Fruit fly (Drosophila melanogaster) Kc167 (cell line): ENCODE data around the gene Regnase-1.
A peak's percentile ranks its signal among the peaks of the same experiment; 100 is the strongest.

ENCODE experiments used
- Myc ChIP-seq: fragments of >200 bp; optimal IDR thresholded peaks from 2 replicates; lab custom pipeline; 2017; ENCODE audit warnings: missing external identifiers
- Sin3A ChIP-seq: fragments of >200 bp; optimal IDR thresholded peaks from 2 replicates; lab custom pipeline; 2018; ENCODE audit warnings: missing external identifiers
- h ChIP-seq: fragments of >200 bp; optimal IDR thresholded peaks from 3 replicates; lab custom pipeline; 2018; ENCODE audit warnings: missing external identifiers
- insv ChIP-seq: fragments of >200 bp; optimal IDR thresholded peaks from 3 replicates; lab custom pipeline; 2018; ENCODE audit warnings: missing external identifiers
- psq ChIP-seq: fragments of >200 bp; optimal IDR thresholded peaks from 2 replicates; lab custom pipeline; 2017; ENCODE audit warnings: missing external identifiers
- ttk ChIP-seq: sonication (Bioruptor generic); optimal IDR thresholded peaks from 2 replicates; lab custom pipeline; 2017; ENCODE audit warnings: missing external identifiers

The Regnase-1 gene

DNA sequence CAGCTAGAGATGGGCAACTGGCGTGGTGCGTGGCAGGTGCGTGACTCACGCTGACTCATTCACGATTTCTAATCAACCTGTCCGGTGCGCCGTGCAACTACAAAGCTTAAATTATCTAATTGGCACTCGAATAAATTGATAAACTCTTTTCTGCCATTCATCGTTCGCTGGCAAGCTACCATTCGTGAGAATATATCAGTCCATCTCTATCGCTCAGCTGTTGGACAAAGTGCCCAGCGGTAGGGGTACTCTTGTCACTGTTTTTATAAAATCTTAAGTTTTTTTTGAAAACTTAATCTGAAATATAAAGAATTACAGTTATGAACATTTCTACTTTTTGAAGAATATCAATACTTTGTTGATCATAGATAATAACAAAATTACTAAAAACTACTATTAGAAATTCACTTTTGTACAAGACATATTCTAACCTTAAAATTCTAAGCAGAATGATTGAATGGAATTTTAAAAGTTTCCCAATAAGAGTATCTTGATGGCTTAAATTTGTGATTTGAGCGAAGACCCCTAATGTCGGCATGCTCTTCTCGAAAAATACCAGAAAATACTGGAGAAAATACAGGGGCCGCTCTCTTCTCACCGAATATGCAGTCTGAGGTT is 14.6 kb downstream of the Regnase-1 start, which contains the start of the genes PIG-L and psidin:
Gene PIG-L (minus strand): TSS at position 187 of the 618 bp plus-strand sequence.
Gene psidin (plus strand): TSS at position 553 of the 618 bp plus-strand sequence.
- TF ChIP-seq ttk (lab: Kevin White, UChicago) = no peak
- no peak for TF ChIP-seq insv
- TF ChIP-seq h (lab: Kevin White, UChicago) = no peak
- TF ChIP-seq psq (lab: Kevin White, UChicago) = no peak
- no peak for TF ChIP-seq Sin3A (lab: Kevin White, UChicago)
- no peak for TF ChIP-seq Myc (lab: Kevin White, UChicago)

DNA sequence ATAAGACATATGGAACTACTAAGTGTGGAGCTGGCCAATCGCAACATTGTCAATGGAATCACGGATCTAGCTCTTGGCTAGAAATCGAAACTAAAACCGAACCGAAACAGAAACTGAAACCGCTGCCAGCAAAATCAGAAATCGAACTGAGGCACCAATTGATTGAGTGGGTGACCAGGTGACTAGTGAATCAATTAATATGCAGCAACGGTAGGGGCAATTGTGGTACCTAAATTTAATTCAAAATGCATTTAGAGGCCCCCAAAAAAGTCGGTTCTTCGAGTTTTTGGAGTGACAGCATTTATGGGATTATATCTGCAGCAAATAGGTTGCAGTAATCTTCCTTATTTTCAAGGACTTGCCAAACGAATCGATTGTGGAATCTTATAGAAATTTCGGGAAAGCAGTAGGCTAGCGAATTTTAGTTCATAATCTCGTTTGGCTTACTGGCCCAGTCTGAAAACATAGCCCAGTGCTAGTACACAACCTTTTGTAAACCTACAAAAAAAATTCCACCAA is 22.4 kb downstream of the Regnase-1 start, which contains the start of the genes CG17190 and CG4836:
Gene CG17190 (minus strand): TSS at position 101 of the 519 bp plus-strand sequence.
Gene CG4836 (plus strand): TSS at position 469 of the 519 bp plus-strand sequence.
- TF ChIP-seq psq (lab: Kevin White, UChicago) (no peak), ttk (lab: Kevin White, UChicago) (no peak), h (lab: Kevin White, UChicago) (no peak), Sin3A (lab: Kevin White, UChicago) (no peak), insv (no peak), Myc (lab: Kevin White, UChicago) (no peak)

DNA sequence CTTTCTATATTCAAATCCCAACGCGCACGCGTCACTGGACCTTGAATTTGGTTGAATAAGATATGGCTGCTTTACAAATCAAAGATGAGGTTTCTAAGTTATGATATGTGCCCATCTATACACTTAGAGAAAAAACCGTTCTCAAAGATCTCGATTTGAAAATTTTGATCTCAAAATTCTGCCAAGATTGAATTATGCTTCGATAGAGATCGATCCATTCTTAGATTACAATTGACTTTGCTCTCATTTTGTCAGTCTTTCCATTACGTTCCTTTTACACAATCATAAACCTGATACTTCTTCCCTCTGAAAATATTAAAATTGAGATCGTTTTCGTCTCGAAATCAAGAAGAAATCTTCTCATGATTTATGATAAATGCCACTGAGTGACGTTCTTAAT is 23.2 kb downstream of the Regnase-1 start:
- TF ChIP-seq h (lab: Kevin White, UChicago) (no peak), Sin3A (lab: Kevin White, UChicago) (no peak), Myc (lab: Kevin White, UChicago) (no peak), psq (lab: Kevin White, UChicago) (no peak), insv (no peak), ttk (lab: Kevin White, UChicago) (no peak)

DNA sequence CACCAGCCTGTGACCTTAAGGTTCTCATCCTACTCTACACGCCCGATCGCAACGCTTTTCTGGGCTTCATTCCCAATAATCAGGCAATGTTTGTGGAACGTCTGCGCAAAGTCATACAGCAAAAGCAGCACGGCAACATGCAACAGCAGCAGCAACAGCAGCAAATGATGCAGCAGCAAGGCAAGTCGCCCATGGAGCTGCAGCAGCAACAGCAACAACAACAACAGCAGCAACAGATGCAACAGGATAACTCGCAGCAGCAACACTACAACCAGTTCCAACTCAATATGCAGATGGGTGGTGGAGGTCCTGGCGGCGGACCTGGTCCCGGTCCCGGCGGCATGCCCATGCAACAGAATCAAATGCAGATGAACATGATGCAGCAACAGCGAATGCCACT is 24.9 kb downstream of the Regnase-1 start:
- TF ChIP-seq ttk (lab: Kevin White, UChicago) (no peak), Sin3A (lab: Kevin White, UChicago) (no peak), insv (no peak)

DNA sequence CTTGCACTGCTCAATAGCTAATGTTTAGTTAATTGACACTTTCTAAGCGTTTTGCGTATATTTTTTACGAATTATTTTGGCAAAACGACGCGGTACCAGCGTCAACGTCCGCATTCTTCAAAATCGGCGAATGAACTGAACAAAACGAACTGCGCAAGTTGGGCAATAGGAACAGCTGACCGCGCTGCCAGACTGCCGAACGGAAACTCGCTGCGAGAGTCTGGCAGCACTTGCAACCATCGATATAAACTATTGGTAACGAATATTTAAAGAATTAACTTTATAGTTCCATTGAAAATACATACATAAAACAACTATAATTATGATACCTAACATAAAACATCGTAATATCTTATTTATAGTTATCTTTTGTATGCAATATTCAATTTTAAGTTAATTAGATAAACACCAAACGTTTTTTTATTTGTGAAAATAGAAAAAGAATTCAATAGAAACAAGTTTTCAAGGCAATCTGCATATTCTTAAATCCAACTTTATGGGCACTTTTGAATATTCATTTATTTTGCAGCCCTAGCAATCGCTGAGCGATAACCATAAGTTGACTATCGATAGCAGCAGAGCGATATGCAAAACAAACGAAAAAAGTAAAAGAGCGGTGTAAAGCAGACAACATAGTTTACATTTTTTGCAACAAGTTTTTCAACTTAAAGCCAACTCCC is 27.3 kb downstream of the Regnase-1 start, which contains the start of the genes Hs6st and MED25:
Gene Hs6st (minus strand): TSS at position 141 of the 680 bp plus-strand sequence.
Gene MED25 (plus strand): TSS at position 576 of the 680 bp plus-strand sequence.
- TF ChIP-seq psq (lab: Kevin White, UChicago) (peak; percentile 91), insv (no peak), Myc (lab: Kevin White, UChicago) (no peak), Sin3A (lab: Kevin White, UChicago) (no peak), ttk (lab: Kevin White, UChicago) (no peak)

DNA sequence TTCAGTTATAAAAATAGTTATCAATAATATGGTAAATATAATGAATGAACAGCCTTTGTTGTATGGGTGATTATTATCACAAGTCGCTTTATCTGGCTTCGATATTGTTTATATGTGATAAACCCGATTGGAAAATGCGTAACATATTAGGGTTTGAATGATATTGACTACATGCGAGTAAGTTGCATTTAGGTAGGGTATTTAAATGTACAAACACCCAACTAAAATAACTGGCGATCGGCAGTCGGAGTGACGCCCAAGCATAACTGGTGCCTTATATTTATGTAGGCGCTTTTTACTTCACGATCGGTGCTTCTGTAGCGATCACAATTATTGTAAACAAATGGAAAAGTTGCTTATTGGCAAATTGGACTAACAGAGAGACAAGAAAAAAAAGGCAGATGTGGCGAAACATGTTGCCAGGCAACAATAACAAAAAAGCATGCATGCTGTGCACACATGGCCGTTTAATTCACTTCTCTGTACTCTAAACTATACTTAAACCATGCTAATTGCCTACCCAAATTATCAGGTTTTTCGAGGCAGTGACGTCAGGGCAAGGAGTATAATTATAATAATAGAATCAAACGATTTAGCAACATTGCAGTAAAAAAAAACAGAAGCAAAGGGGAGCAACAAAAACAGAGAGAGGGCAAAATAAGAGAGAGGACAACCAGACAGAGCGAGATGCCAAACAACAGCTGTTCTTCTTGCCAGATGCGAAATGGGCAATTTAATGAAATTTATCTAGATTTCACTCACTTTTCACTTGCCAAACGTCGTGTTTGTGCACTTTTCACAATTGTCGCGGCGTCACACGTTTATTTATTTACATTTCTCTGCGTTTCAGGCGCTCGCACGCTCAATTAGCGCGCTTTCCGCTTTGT is 28.2 kb downstream of the Regnase-1 start:
- TF ChIP-seq insv (no peak), Myc (lab: Kevin White, UChicago) (no peak), psq (lab: Kevin White, UChicago) (no peak), Sin3A (lab: Kevin White, UChicago) (no peak), h (lab: Kevin White, UChicago) (no peak), ttk (lab: Kevin White, UChicago) (no peak)

DNA sequence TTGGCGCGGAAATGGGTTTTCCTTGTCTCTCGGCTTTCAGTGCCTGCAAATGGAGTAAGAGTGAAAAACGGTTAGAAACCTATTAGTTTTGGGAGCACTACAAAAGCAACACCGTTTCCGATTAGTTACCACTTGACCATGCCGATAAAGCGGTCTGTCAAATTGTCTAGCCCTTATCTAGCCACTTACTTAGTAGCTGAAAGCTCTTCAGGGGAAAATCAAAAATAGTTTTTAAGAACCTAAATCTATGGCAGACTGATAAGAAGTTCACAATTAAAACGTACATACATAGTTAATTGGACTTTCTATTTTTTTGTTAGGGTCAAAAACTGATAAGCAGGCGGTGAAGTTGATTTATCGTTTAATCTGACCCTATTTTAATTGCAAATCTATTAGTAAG is 29.2 kb downstream of the Regnase-1 start:
- TF ChIP-seq h (lab: Kevin White, UChicago) (no peak), psq (lab: Kevin White, UChicago) (no peak), Sin3A (lab: Kevin White, UChicago) (no peak), insv (no peak), ttk (lab: Kevin White, UChicago) (no peak), Myc (lab: Kevin White, UChicago) (no peak)

DNA sequence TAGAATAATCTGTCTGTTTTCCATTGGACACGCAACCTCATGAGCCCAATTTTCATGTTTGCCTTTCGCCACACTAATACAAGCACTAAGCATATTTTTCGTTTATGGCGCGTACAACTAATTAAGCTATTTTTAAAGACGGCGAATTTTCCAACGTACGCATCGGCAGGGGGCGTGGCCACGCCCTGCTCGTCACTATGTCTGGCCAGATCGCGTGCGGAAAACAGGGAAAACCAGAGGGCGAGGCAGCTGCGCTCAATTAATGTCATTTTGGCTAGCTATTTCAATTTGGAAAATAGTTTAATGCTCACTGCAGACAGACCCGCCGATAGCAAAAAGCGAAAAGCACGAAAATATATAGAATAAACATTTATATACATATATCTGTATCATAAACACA is 31.2 kb downstream of the Regnase-1 start:
- TF ChIP-seq psq (lab: Kevin White, UChicago) (no peak), h (lab: Kevin White, UChicago) (no peak), ttk (lab: Kevin White, UChicago) (no peak), Myc (lab: Kevin White, UChicago) (no peak)

DNA sequence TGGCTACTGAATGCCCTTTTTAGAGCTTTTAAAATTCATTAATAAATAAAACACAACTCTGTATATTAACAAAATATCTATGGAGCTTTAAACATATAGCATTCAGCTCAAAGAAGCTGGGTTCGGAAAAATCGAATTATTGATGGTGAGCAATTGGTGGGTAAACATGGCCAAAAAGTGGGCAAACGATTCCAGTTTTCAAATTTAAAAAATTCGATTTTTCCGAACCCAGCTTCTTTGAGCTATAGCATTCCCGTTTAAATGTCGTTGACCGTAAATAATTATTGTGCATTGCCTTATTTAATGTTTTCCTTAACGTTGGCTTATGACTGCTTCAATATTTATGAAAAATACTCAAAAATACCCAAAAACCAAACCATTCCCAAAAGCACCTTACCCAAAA is 34.3 kb downstream of the Regnase-1 start:
- TF ChIP-seq Myc (lab: Kevin White, UChicago) (no peak), h (lab: Kevin White, UChicago) (no peak), ttk (lab: Kevin White, UChicago) (no peak), Sin3A (lab: Kevin White, UChicago) (no peak), insv (no peak), psq (lab: Kevin White, UChicago) (no peak)

DNA sequence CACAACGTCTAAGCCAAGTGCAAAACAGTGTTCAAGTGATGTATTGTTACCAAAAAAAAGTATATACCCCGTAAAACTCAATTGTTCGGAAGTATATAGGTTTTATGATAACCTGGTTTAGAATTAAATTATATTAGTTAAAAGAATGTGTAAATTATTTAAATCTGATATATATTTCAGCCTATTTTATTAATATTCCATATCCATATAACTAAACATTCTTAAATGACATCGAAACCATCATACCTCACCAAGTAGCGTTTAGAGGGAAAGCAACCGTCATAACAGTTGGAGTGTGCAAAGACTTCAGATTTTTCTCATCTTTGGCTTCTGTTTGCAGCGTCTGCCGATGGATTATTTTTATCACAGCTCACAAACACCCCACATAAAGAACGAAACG is 36.4 kb downstream of the Regnase-1 start:
- TF ChIP-seq Myc (lab: Kevin White, UChicago) (no peak), ttk (lab: Kevin White, UChicago) (no peak), h (lab: Kevin White, UChicago) (no peak), psq (lab: Kevin White, UChicago) (no peak), Sin3A (lab: Kevin White, UChicago) (no peak)

DNA sequence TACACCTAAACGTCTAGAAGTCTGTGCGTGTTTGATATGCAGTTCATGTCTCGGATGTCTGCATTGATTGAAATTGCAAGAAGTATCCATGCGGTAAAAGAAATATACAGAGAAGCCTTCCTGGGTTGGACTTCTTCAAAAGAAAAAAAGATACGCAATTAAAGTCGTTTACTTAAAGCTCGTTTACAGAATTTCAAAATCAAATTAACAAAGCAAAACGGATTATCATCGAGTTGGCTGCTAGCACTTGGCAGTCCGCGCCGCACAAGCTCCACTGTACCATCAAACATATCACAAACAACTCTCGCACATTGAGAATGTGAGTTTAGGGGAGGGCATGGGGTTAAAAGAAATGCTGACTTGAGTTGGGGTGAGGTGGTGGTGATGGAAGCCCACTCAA is 37.4 kb downstream of the Regnase-1 start:
- TF ChIP-seq Myc (lab: Kevin White, UChicago) (no peak), psq (lab: Kevin White, UChicago) (no peak), Sin3A (lab: Kevin White, UChicago) (no peak), insv (no peak), ttk (lab: Kevin White, UChicago) (no peak), h (lab: Kevin White, UChicago) (no peak)
